Fruit fly (Drosophila melanogaster): ENCODE data around the gene Hers.

dm6 chrX:19875059-19875458 is 9.1 kb downstream of the Hers start:
- TF ChIP-seq pan (optimal IDR thresholded peaks at IDR 0.05), result no peak
- peak; percentile 80 for TF ChIP-seq h (GFP tag; optimal IDR thresholded peaks at IDR 0.05)
- TF ChIP-seq OdsH (GFP tag; optimal IDR thresholded peaks at IDR 0.05), result peak; percentile 70
- TF ChIP-seq ey (GFP tag; optimal IDR thresholded peaks at IDR 0.05), result peak; percentile 78
- TF ChIP-seq lola (GFP tag; optimal IDR thresholded peaks at IDR 0.05), result no peak
- TF ChIP-seq usp (GFP tag; optimal IDR thresholded peaks at IDR 0.05), result no peak
- TF ChIP-seq jim (GFP tag; optimal IDR thresholded peaks at IDR 0.05), result no peak
- peak; percentile 68 for TF ChIP-seq Hnf4 (GFP tag; optimal IDR thresholded peaks at IDR 0.05)
